Fruit fly (Drosophila melanogaster) whole organism, prepupa: Measurements from ENCODE around the gene Pen.
A peak's percentile ranks its signal among the peaks of the same experiment; 100 is the strongest.

ENCODE experiments used
- Blimp-1 ChIP-seq: fragments of 200-800 bp; sonication (Bioruptor generic); optimal IDR thresholded peaks from 3 replicates; lab custom pipeline; 2017; ENCODE audit warnings: missing biosample characterization, missing genetic modification characterization, mild to moderate bottlenecking, moderate library complexity, missing genetic modification reagents
- CG11762 ChIP-seq: fragments of 200-800 bp; sonication (Bioruptor generic); optimal IDR thresholded peaks from 3 replicates; lab custom pipeline; 2016; ENCODE audit warnings: missing biosample characterization, missing genetic modification characterization; ENCODE audit not compliant: insufficient read depth
- CG11902 ChIP-seq: fragments of 200-800 bp; sonication (Bioruptor generic); optimal IDR thresholded peaks from 3 replicates; lab custom pipeline; 2016; ENCODE audit warnings: missing biosample characterization, missing genetic modification characterization
- CG1621 ChIP-seq: fragments of 200-800 bp; sonication (Bioruptor generic); optimal IDR thresholded peaks from 3 replicates; lab custom pipeline; 2018; ENCODE audit warnings: missing biosample characterization, mild to moderate bottlenecking, missing genetic modification characterization
- CG16779 ChIP-seq: fragments of 200-800 bp; sonication (Bioruptor generic); optimal IDR thresholded peaks from 3 replicates; lab custom pipeline; 2017; ENCODE audit warnings: missing biosample characterization, mild to moderate bottlenecking, missing genetic modification characterization
- CG3032 ChIP-seq: fragments of 200-800 bp; optimal IDR thresholded peaks from 2 replicates; lab custom pipeline; 2019; ENCODE audit warnings: missing biosample characterization, mild to moderate bottlenecking, missing genetic modification characterization, moderate library complexity
- CG31627 ChIP-seq: fragments of 200-800 bp; sonication (Bioruptor generic); optimal IDR thresholded peaks from 3 replicates; lab custom pipeline; 2016; ENCODE audit warnings: missing biosample characterization, missing genetic modification characterization
- CG32006 ChIP-seq: fragments of 200-800 bp; sonication (Bioruptor generic); optimal IDR thresholded peaks from 3 replicates; lab custom pipeline; 2017; ENCODE audit warnings: missing biosample characterization, mild to moderate bottlenecking, missing genetic modification characterization
- CG34406 ChIP-seq: fragments of 200-800 bp; sonication (Bioruptor generic); optimal IDR thresholded peaks from 3 replicates; lab custom pipeline; 2016; ENCODE audit warnings: missing biosample characterization, missing genetic modification characterization
- CG6163 ChIP-seq: fragments of 200-800 bp; sonication (Bioruptor generic); IDR thresholded peaks from 3 replicates; pipeline ENCODE4 v1.3.6; 2022; ENCODE audit warnings: missing biosample characterization, missing genetic modification characterization
- CG6276 ChIP-seq: fragments of 200-800 bp; sonication (Bioruptor generic); optimal IDR thresholded peaks from 2 replicates; lab custom pipeline; 2017; ENCODE audit warnings: missing biosample characterization, mild to moderate bottlenecking, missing genetic modification characterization
- CG6792 ChIP-seq: fragments of 200-800 bp; sonication (Bioruptor generic); optimal IDR thresholded peaks from 3 replicates; lab custom pipeline; 2016; ENCODE audit warnings: missing biosample characterization, missing genetic modification characterization
- CG6808 ChIP-seq: fragments of 200-800 bp; sonication (Bioruptor generic); optimal IDR thresholded peaks from 3 replicates; lab custom pipeline; 2017; ENCODE audit warnings: missing biosample characterization, missing genetic modification characterization, mild to moderate bottlenecking, moderate library complexity, missing genetic modification reagents
- CG7368 ChIP-seq: fragments of 200-800 bp; sonication (Bioruptor generic); optimal IDR thresholded peaks from 3 replicates; lab custom pipeline; 2016; ENCODE audit warnings: missing biosample characterization, missing genetic modification characterization
- CG8319 ChIP-seq: fragments of 200-800 bp; sonication (Bioruptor generic); optimal IDR thresholded peaks from 3 replicates; lab custom pipeline; 2016; ENCODE audit warnings: missing biosample characterization, missing genetic modification characterization
- CG8632 ChIP-seq: fragments of 200-800 bp; sonication (Bioruptor generic); optimal IDR thresholded peaks from 3 replicates; lab custom pipeline; 2016; ENCODE audit warnings: missing biosample characterization, missing genetic modification characterization
- Eip78C ChIP-seq: fragments of 200-800 bp; sonication (Bioruptor generic); peaks from one replicate; lab custom pipeline; 2016; ENCODE audit warnings: missing biosample characterization, missing genetic modification characterization
- Ets21C ChIP-seq: fragments of 200-800 bp; sonication (Bioruptor generic); optimal IDR thresholded peaks from 3 replicates; lab custom pipeline; 2016; ENCODE audit warnings: missing biosample characterization, missing genetic modification characterization
- Gug ChIP-seq: fragments of 200-800 bp; sonication (Bioruptor generic); IDR thresholded peaks from 2 replicates; pipeline ENCODE4 v1.3.6; 2022; ENCODE audit warnings: missing biosample characterization, missing genetic modification characterization
- Hr38 ChIP-seq: sonication (Bioruptor generic); optimal IDR thresholded peaks from 2 replicates; lab custom pipeline; 2016; ENCODE audit warnings: missing biosample characterization, missing genetic modification characterization
- Hr39 ChIP-seq: fragments of 200-800 bp; sonication (Bioruptor generic); optimal IDR thresholded peaks from 2 replicates; lab custom pipeline; 2016; ENCODE audit warnings: missing biosample characterization, missing genetic modification characterization
- Hr4 ChIP-seq: fragments of 200-800 bp; sonication (Bioruptor generic); optimal IDR thresholded peaks from 3 replicates; lab custom pipeline; 2016; ENCODE audit warnings: missing biosample characterization, missing genetic modification characterization
- Lpt ChIP-seq: fragments of 200-800 bp; sonication (Bioruptor generic); optimal IDR thresholded peaks from 3 replicates; lab custom pipeline; 2016; ENCODE audit warnings: missing biosample characterization, missing genetic modification characterization
- Met ChIP-seq: fragments of 200-800 bp; sonication (Bioruptor generic); optimal IDR thresholded peaks from 3 replicates; lab custom pipeline; 2016; ENCODE audit warnings: missing biosample characterization, missing genetic modification characterization
- Sox102F ChIP-seq: fragments of 200-800 bp; sonication (Bioruptor generic); optimal IDR thresholded peaks from 2 replicates; lab custom pipeline; 2016; ENCODE audit warnings: missing biosample characterization, mild to moderate bottlenecking, missing genetic modification characterization
- acj6 ChIP-seq: fragments of 200-800 bp; sonication (Bioruptor generic); optimal IDR thresholded peaks from 3 replicates; lab custom pipeline; 2016; ENCODE audit warnings: missing biosample characterization, missing genetic modification characterization
- dac ChIP-seq: fragments of 200-800 bp; sonication (Bioruptor generic); optimal IDR thresholded peaks from 2 replicates; lab custom pipeline; 2017; ENCODE audit warnings: missing biosample characterization, mild to moderate bottlenecking, missing genetic modification characterization
- eg ChIP-seq: fragments of 200-800 bp; sonication (Bioruptor generic); IDR thresholded peaks from 3 replicates; pipeline ENCODE4 v1.3.6; 2022; ENCODE audit warnings: missing biosample characterization, missing genetic modification characterization
- esn ChIP-seq: fragments of 200-800 bp; sonication (Bioruptor generic); optimal IDR thresholded peaks from 2 replicates; lab custom pipeline; 2016; ENCODE audit warnings: missing biosample characterization, mild to moderate bottlenecking, missing genetic modification characterization, moderate library complexity
- fd59A ChIP-seq: fragments of 200-800 bp; sonication (Bioruptor generic); optimal IDR thresholded peaks from 2 replicates; lab custom pipeline; 2017; ENCODE audit warnings: missing biosample characterization, mild to moderate bottlenecking, missing genetic modification characterization, missing genetic modification reagents
- fd85E ChIP-seq: fragments of 200-800 bp; sonication (Bioruptor generic); optimal IDR thresholded peaks from 3 replicates; lab custom pipeline; 2016; ENCODE audit warnings: missing biosample characterization, missing genetic modification characterization
- lz ChIP-seq: fragments of 200-800 bp; sonication (Bioruptor generic); optimal IDR thresholded peaks from 3 replicates; lab custom pipeline; 2016; ENCODE audit warnings: missing biosample characterization, missing genetic modification characterization
- net ChIP-seq: fragments of 200-800 bp; sonication (Bioruptor generic); optimal IDR thresholded peaks from 3 replicates; lab custom pipeline; 2016; ENCODE audit warnings: missing biosample characterization, missing genetic modification characterization
- pdm3 ChIP-seq: fragments of 200-800 bp; sonication (Bioruptor generic); optimal IDR thresholded peaks from 3 replicates; lab custom pipeline; 2016; ENCODE audit warnings: missing biosample characterization, missing genetic modification characterization
- salr ChIP-seq, 2 experiments: fragments of 200-800 bp; sonication (Bioruptor generic); optimal IDR thresholded peaks; 3 replicates each; lab custom pipeline; 2016 to 2018; ENCODE audit warnings: missing biosample characterization in 2 of 2, missing genetic modification characterization in 2 of 2, mild to moderate bottlenecking in 1 of 2
- spab ChIP-seq: fragments of 200-800 bp; sonication (Bioruptor generic); optimal IDR thresholded peaks from 2 replicates; lab custom pipeline; 2017; ENCODE audit warnings: missing biosample characterization, mild to moderate bottlenecking, missing genetic modification characterization, missing genetic modification reagents
- ss ChIP-seq, 2 experiments: fragments of 200-800 bp; sonication (Bioruptor generic); optimal IDR thresholded peaks; 2 replicates in 1 of 2; 3 replicates in 1 of 2; lab custom pipeline; 2017 to 2018; ENCODE audit warnings: mild to moderate bottlenecking in 2 of 2, missing biosample characterization in 2 of 2, missing genetic modification characterization in 2 of 2, moderate library complexity in 1 of 2
- svp ChIP-seq: fragments of 200-800 bp; sonication (Bioruptor generic); peaks from one replicate; lab custom pipeline; 2016; ENCODE audit warnings: missing biosample characterization, missing genetic modification characterization
- topi ChIP-seq: fragments of 200-800 bp; sonication (Bioruptor generic); optimal IDR thresholded peaks from 3 replicates; lab custom pipeline; 2016; ENCODE audit warnings: missing biosample characterization, missing genetic modification characterization
- vri ChIP-seq: fragments of 200-800 bp; sonication (Bioruptor generic); optimal IDR thresholded peaks from 3 replicates; lab custom pipeline; 2016; ENCODE audit warnings: missing biosample characterization, mild to moderate bottlenecking, missing genetic modification characterization

Pen gene

DNA sequence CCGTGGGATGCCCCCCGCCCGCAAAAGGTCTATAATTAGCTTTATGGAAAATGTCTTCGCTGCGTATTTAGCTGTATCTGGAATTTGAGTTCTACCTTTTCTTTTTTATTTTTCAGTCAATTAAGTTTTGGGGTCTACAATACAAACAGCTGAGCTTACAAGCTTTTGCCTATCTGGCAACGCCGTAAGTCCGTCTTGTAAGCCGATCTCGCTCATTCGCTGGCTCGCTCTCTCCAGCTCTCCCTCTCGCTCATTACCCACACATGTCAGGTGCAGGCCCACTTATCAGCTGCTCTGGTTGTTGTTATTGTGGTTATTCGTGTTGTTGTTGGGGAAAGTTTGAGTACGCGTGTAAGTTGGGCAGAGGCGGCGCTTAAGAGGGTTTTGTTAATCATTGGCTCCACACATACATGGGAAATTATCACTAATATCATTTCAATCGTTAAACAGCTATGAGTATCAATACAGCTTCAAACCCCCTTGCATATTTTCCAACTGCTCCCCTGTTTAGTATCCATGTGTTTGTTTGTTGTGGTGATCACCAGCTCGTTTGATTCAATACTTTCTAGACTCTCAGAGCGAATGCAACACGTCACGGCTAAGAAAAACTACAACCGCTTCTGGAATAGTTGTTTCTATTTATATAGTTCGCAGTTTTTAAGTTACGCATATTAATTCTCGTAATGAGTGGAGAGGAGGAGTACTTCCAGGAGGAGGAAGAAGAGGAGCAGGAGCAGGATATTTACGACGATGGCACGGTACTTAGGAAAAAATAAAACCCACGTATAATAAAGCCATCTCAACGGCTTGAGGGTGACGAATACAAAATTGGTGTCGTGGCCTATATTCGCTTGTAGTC, 46.7 kb upstream of the Pen start (continued):
- TF ChIP-seq Blimp-1 (GFP tag; lab: Kevin White, UChicago) (peak; percentile 96), eg (GFP tag; lab: Robert Waterston, UW) (peak; percentile 99), Eip78C (GFP tag; lab: Kevin White, UChicago) (peak; percentile 100), Hr4 (GFP tag; lab: Kevin White, UChicago) (peak; percentile 99), CG8632 (GFP tag; lab: Kevin White, UChicago) (peak; percentile 99), CG34406 (GFP tag; lab: Kevin White, UChicago) (peak; percentile 99), Ets21C (GFP tag; lab: Kevin White, UChicago) (peak; percentile 99), CG6163 (GFP tag; lab: Robert Waterston, UW) (peak; percentile 100), Hr39 (GFP tag; lab: Kevin White, UChicago) (peak; percentile 100), CG8319 (GFP tag; lab: Kevin White, UChicago) (peak; percentile 99), CG11902 (GFP tag; lab: Kevin White, UChicago) (peak; percentile 99), esn (peak; percentile 100), CG6792 (GFP tag; lab: Kevin White, UChicago) (peak; percentile 99), salr (GFP tag; optimal IDR thresholded peaks at IDR 0.05; lab: Kevin White, UChicago) (peak; percentile 97 to 99), svp (GFP tag; lab: Kevin White, UChicago) (peak; percentile 100), net (GFP tag; lab: Kevin White, UChicago) (peak; percentile 99), Hr38 (GFP tag; lab: Kevin White, UChicago) (peak; percentile 90), CG3032 (peak; percentile 99)

DNA sequence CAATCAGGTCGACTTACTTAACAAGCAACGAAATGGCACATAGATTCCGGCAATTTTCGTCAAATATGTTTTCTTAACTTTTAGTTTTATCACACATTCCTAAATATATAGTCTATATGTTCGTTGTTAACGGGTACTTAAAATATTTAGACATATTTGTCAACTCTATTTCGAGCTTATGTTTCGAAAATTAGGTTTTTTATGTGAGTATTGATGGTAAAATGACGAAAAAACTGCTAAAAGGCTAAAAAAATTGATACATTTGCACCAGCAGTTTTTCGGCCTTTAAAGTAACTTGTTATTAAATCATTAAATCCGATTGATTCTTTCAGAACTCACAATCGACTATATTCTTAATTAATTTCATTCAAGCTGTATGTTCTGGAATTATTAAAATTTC, 39.3 kb upstream of the Pen start, which contains the start of gene CG13131:
Gene CG13131 (minus strand): TSS at position 101 of the 400 bp plus-strand sequence.
- no peak for TF ChIP-seq CG16779 (tag; lab: Kevin White, UChicago)
- TF ChIP-seq spab = no peak
- TF ChIP-seq CG32006 = no peak
- no peak for TF ChIP-seq CG7368 (GFP tag; lab: Kevin White, UChicago)
- TF ChIP-seq CG8632 (GFP tag; lab: Kevin White, UChicago) = no peak
- TF ChIP-seq Lpt = no peak
- no peak for TF ChIP-seq CG6808 (GFP tag; lab: Kevin White, UChicago)

DNA sequence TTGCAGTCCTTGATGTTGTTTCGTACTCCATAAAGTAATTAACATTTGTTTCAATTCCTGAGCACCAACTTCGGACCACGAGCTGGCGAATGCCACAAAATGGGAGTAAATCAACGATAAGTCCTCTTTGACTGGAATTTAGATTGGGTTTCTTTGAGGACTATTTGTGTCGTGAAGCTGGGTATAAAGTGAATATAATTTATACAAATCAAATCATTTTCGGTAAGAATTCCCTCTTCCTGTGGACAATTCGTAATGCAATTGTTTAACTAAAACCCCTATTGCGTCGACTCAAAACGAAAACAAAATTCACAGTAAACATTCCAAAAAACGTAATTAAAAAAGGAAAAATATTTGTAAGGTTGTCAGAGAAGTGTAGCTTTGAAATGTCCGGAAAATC, 30.3 kb upstream of the Pen start, which contains the start of gene CG13127:
Gene CG13127 (plus strand): TSS at position 301 of the 400 bp plus-strand sequence.
- TF ChIP-seq Gug (GFP tag; lab: Robert Waterston, UW) (no peak), spab (no peak), dac (GFP tag; lab: Kevin White, UChicago) (no peak), CG6792 (GFP tag; lab: Kevin White, UChicago) (no peak), topi (GFP tag; lab: Kevin White, UChicago) (no peak), esn (no peak), CG6276 (GFP tag; lab: Kevin White, UChicago) (no peak), acj6 (no peak), CG1621 (no peak), CG31627 (GFP tag; lab: Kevin White, UChicago) (no peak), vri (GFP tag; lab: Kevin White, UChicago) (no peak), CG8319 (GFP tag; lab: Kevin White, UChicago) (no peak), CG6163 (GFP tag; lab: Robert Waterston, UW) (no peak), salr (GFP tag; optimal IDR thresholded peaks at IDR 0.05; lab: Kevin White, UChicago) (no peak), CG6808 (GFP tag; lab: Kevin White, UChicago) (no peak)

DNA sequence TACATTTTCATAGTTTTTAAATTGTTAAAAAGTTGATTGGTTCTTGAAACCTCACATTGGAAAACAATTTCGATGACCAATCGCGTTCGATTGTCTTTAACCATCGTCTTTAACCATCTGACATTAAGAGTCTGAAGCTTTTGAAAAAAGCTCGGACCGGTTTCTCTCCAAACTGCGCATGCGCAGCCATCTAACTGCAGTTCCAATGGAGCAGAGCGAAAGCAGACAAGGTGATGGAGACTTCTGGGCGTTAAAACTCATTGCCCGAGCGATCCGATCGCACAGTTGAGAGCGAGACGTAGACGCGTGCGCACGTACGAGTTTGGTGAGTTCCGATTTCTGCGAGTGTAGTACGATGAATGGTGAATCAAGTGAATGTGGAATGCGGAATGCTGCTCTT, 24.3 kb upstream of the Pen start, which contains the start of gene obst-B:
Gene obst-B (plus strand): TSS at position 276 of the 400 bp plus-strand sequence.
- TF ChIP-seq topi (GFP tag; lab: Kevin White, UChicago) = no peak
- TF ChIP-seq CG34406 (GFP tag; lab: Kevin White, UChicago) = no peak
- peak; percentile 21 for TF ChIP-seq net (GFP tag; lab: Kevin White, UChicago)
- TF ChIP-seq Ets21C (GFP tag; lab: Kevin White, UChicago) = no peak
- no peak for TF ChIP-seq CG8632 (GFP tag; lab: Kevin White, UChicago)
- TF ChIP-seq CG6808 (GFP tag; lab: Kevin White, UChicago) = no peak
- no peak for TF ChIP-seq CG7368 (GFP tag; lab: Kevin White, UChicago)
- TF ChIP-seq fd85E = no peak
- no peak for TF ChIP-seq pdm3
- no peak for TF ChIP-seq Met (GFP tag; lab: Kevin White, UChicago)
- TF ChIP-seq lz (GFP tag; lab: Kevin White, UChicago) = no peak
- no peak for TF ChIP-seq CG32006
- TF ChIP-seq salr (GFP tag; optimal IDR thresholded peaks at IDR 0.05; lab: Kevin White, UChicago) = no peak
- no peak for TF ChIP-seq CG8319 (GFP tag; lab: Kevin White, UChicago)
- peak; percentile 2 for TF ChIP-seq CG1621
- TF ChIP-seq Eip78C (GFP tag; lab: Kevin White, UChicago) = no peak
- no peak for TF ChIP-seq CG11762 (GFP tag; lab: Kevin White, UChicago)
- no peak for TF ChIP-seq CG6792 (GFP tag; lab: Kevin White, UChicago)
- no peak for TF ChIP-seq spab
- TF ChIP-seq Hr38 (GFP tag; lab: Kevin White, UChicago) = no peak
- TF ChIP-seq fd59A = no peak
- peak in 1 of 2 experiments; percentile 4 for TF ChIP-seq ss (GFP tag; optimal IDR thresholded peaks at IDR 0.05; lab: Kevin White, UChicago)
- no peak for TF ChIP-seq CG31627 (GFP tag; lab: Kevin White, UChicago)
- no peak for TF ChIP-seq Sox102F (GFP tag; lab: Kevin White, UChicago)
- TF ChIP-seq eg (GFP tag; lab: Robert Waterston, UW) = no peak
